Worm (Caenorhabditis elegans): ENCODE data around the gene F08F8.10.

The F08F8.10 gene

DNA sequence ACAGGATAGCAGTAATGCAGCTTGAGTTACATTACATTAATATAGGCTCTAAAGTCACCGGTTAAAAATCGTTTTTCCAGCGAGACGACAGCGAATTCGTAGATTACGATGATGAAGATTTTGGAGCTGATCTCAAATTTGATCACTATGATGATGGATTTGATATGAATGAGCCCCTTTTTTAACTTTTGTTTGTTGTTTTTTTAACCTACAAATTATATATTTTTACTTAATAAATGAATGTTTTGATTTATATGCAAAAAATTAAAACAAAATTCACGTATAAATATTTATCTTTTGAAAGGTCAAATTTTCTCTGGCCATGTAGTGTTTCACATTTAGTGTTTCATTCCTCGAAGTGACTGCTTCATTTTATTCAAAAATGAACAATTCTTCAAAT lies 13.8 kb downstream of the F08F8.10 start, which contains the start of gene F08F8.6:
Gene F08F8.6, plus strand, starts transcription at position 301 of the 400 bp plus-strand sequence.
- TF ChIP-seq lsl-1 (GFP tag; optimal IDR thresholded peaks at IDR 0.05) (no peak), die-1 (tag; optimal IDR thresholded peaks at IDR 0.05) (no peak), hsf-1 (GFP tag; IDR thresholded peaks at IDR 0.05) (no peak), snpc-1.1 (tag; optimal IDR thresholded peaks at IDR 0.05; ENCODE audit: insufficient read depth) (no peak), ceh-100 (GFP tag; IDR thresholded peaks at IDR 0.05) (no peak), F39B2.1 (GFP tag; IDR thresholded peaks at IDR 0.05) (no peak), ets-4 (GFP tag; optimal IDR thresholded peaks at IDR 0.05) (no peak), tbx-9 (tag; optimal IDR thresholded peaks at IDR 0.05; ENCODE audit: borderline replicate concordance) (no peak), athp-1 (tag; optimal IDR thresholded peaks at IDR 0.05) (no peak)

ce11 chrIII:7339138-7339537 lies 18.1 kb downstream of the F08F8.10 start:
- TF ChIP-seq F39B2.1 (GFP tag; IDR thresholded peaks at IDR 0.05) (no peak), mes-4 (tag; optimal IDR thresholded peaks at IDR 0.05) (no peak), F52B5.7 (tag; optimal IDR thresholded peaks at IDR 0.05) (no peak), B0035.1 (tag; optimal IDR thresholded peaks at IDR 0.05) (no peak), snpc-1.3 (tag; optimal IDR thresholded peaks at IDR 0.05; ENCODE audit: insufficient read depth) (no peak), F33H1.4 (GFP tag; IDR thresholded peaks at IDR 0.05) (peak; percentile 59; the same call in 1 of the 2 replicates), F55B11.4 (tag; optimal IDR thresholded peaks at IDR 0.05; ENCODE audit: borderline replicate concordance, insufficient read depth) (no peak), lsl-1 (GFP tag; optimal IDR thresholded peaks at IDR 0.05) (peak; percentile 50)

ce11 chrIII:7338693-7339092 lies 18.5 kb downstream of the F08F8.10 start, which contains the start of gene kap-1:
Gene kap-1 (plus strand): TSS chrIII:7338835.
- peak; percentile 3; the same call in 1 of the 2 replicates for TF ChIP-seq madf-6 (GFP tag; IDR thresholded peaks at IDR 0.05)
- peak; percentile 32 for TF ChIP-seq tbp1 (GFP tag; optimal IDR thresholded peaks at IDR 0.05)
- TF ChIP-seq F49E8.2 (tag; optimal IDR thresholded peaks at IDR 0.05; ENCODE audit: insufficient read depth): peak; percentile 22
- peak; percentile 25 for TF ChIP-seq ztf-22 (GFP tag; optimal IDR thresholded peaks at IDR 0.05)
- peak; percentile 2; the same call in 1 of the 2 replicates for TF ChIP-seq cebp-2 (GFP tag; IDR thresholded peaks at IDR 0.05)
- no peak for TF ChIP-seq B0019.2 (GFP tag; conservative IDR thresholded peaks at IDR 0.05)
- TF ChIP-seq B0336.3 (GFP tag; IDR thresholded peaks at IDR 0.05): peak; percentile 86
- peak; percentile 20 for TF ChIP-seq T26A5.8 (tag; optimal IDR thresholded peaks at IDR 0.05)
- peak in 1 of 3 experiments; percentile 42 for TF ChIP-seq lin-35 (GFP tag; optimal IDR thresholded peaks at IDR 0.05)
- no peak for TF ChIP-seq egl-18 (GFP tag; IDR thresholded peaks at IDR 0.05)
- TF ChIP-seq athp-1 (tag; optimal IDR thresholded peaks at IDR 0.05): peak; percentile 62
- peak; percentile 21 for TF ChIP-seq ceh-79 (tag; optimal IDR thresholded peaks at IDR 0.05)
- peak in 1 of 2 experiments; percentile 4 for TF ChIP-seq let-607 (tag; optimal IDR thresholded peaks at IDR 0.05)
- peak; percentile 34 for TF ChIP-seq mes-4 (tag; optimal IDR thresholded peaks at IDR 0.05)
- TF ChIP-seq lin-26 (GFP tag; IDR thresholded peaks at IDR 0.05): peak; percentile 71; the same call in 1 of the 2 replicates
- 0 out of 2 replicates have a peak, but pooled peaks have one; percentile 25 for TF ChIP-seq dox-1 (GFP tag; IDR thresholded peaks at IDR 0.05)
- TF ChIP-seq madf-10 (tag; optimal IDR thresholded peaks at IDR 0.05): no peak
- peak; percentile 58 for TF ChIP-seq tlf-1 (GFP tag; optimal IDR thresholded peaks at IDR 0.05)
- peak; percentile 44 for TF ChIP-seq mcd-1 (GFP tag; IDR thresholded peaks at IDR 0.05)
- peak; percentile 73 for TF ChIP-seq repo-1 (tag; optimal IDR thresholded peaks at IDR 0.05)
- no peak for TF ChIP-seq lin-40 (tag; optimal IDR thresholded peaks at IDR 0.05)
- no peak for TF ChIP-seq ZK185.1 (tag; optimal IDR thresholded peaks at IDR 0.05; ENCODE audit: poor library complexity, severe bottlenecking)
- peak; percentile 18 for TF ChIP-seq snpc-3.4 (tag; optimal IDR thresholded peaks at IDR 0.05)
- peak; percentile 5 for TF ChIP-seq ztf-3 (GFP tag; optimal IDR thresholded peaks at IDR 0.05)
- peak; percentile 33; the same call in 1 of the 2 replicates for TF ChIP-seq F33H1.4 (GFP tag; IDR thresholded peaks at IDR 0.05)
- TF ChIP-seq Y56A3A.18 (GFP tag; IDR thresholded peaks at IDR 0.05): peak; percentile 89; the same call in 1 of the 2 replicates
- TF ChIP-seq chd-7 (tag; optimal IDR thresholded peaks at IDR 0.05): peak; percentile 72
- peak; percentile 76 for TF ChIP-seq F52B5.7 (tag; optimal IDR thresholded peaks at IDR 0.05)
- no peak for TF ChIP-seq nhr-179 (tag; optimal IDR thresholded peaks at IDR 0.05)
- TF ChIP-seq rec-8 (tag; optimal IDR thresholded peaks at IDR 0.05): no peak
- TF ChIP-seq let-526 (GFP tag; IDR thresholded peaks at IDR 0.05): peak; percentile 79; the same call in 1 of the 2 replicates
- TF ChIP-seq ceh-100 (GFP tag; IDR thresholded peaks at IDR 0.05): peak; percentile 21; the same call in 1 of the 2 replicates
